Worm (Caenorhabditis elegans): ENCODE results near the gene ttr-6.

Gene ttr-6

DNA sequence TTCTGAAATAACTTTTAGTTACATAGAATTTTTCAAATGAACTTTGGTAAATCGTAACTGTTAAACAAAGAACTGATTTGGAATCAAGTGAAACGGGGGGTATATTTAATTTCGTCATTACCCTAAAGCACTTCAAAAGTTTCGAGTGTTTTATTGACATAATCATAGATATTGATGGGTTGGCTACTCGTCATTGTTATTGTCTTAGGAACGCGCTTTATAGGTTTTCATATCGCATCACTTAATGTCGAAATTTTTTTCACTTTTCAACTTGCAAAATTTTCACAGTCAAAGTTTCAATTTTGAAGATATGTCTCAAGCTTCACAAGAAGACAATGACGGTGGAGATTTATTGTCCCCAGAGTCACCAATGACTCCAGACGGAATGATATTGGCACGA lies 21.8 kb upstream of the ttr-6 start, which contains the start of gene kqt-1:
TSS of gene kqt-1 (plus strand) at position 301 of the 400 bp plus-strand sequence.
- TF ChIP-seq nfyb-1 (GFP tag; IDR thresholded peaks at IDR 0.05) (no peak), let-607 (tag; optimal IDR thresholded peaks at IDR 0.05) (no peak)

DNA sequence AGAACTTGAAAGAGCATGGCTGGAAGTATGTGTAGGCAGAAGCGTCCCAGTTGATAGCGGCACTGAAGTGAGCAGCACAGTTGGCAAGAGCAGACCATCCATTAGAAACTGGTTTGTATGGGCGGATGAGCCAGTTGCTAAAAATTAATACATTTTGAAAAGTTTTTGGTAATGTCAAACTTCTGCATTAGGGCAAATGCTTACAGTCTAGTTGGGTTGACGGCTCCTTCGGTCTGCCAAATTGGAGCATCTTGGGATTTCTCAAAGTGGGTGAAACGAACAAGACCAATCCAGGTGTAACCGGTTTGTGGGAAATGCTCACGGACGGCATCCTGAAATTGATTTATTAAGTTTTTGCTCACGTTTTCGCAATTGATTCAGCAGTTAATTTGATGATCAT lies 20.7 kb upstream of the ttr-6 start:
- TF ChIP-seq mel-28 (tag; optimal IDR thresholded peaks at IDR 0.05; ENCODE audit: borderline replicate concordance), result no peak
- no peak for TF ChIP-seq ets-4 (GFP tag; optimal IDR thresholded peaks at IDR 0.05)
- no peak for TF ChIP-seq lsl-1 (GFP tag; optimal IDR thresholded peaks at IDR 0.05)
- TF ChIP-seq ekl-4 (GFP tag; IDR thresholded peaks at IDR 0.05), result no peak
- TF ChIP-seq rcor-1 (GFP tag; IDR thresholded peaks at IDR 0.05), result no peak; the same call in 1 of the 2 replicates
- TF ChIP-seq F57C9.4 (tag; optimal IDR thresholded peaks at IDR 0.05), result no peak
- no peak for TF ChIP-seq lsy-27 (tag; optimal IDR thresholded peaks at IDR 0.05; ENCODE audit: borderline replicate concordance, insufficient read depth)
- TF ChIP-seq sea-2 (GFP tag; IDR thresholded peaks at IDR 0.05), result no peak
- TF ChIP-seq ztf-3 (GFP tag; optimal IDR thresholded peaks at IDR 0.05), result no peak
- TF ChIP-seq sdz-38 (tag; optimal IDR thresholded peaks at IDR 0.05), result no peak
- no peak for TF ChIP-seq hmg-1.2 (GFP tag; IDR thresholded peaks at IDR 0.05)
- TF ChIP-seq B0035.1 (tag; optimal IDR thresholded peaks at IDR 0.05), result no peak
- TF ChIP-seq F49E8.2 (tag; optimal IDR thresholded peaks at IDR 0.05; ENCODE audit: insufficient read depth), result no peak
- TF ChIP-seq ztf-18 (tag; optimal IDR thresholded peaks at IDR 0.05), result no peak
- TF ChIP-seq him-1 (tag; optimal IDR thresholded peaks at IDR 0.05), result no peak
- no peak for TF ChIP-seq ztf-26 (tag; optimal IDR thresholded peaks at IDR 0.05)
- TF ChIP-seq B0261.1 (tag; optimal IDR thresholded peaks at IDR 0.05), result no peak
- no peak for TF ChIP-seq zim-3 (tag; optimal IDR thresholded peaks at IDR 0.05)
- no peak for TF ChIP-seq attf-3 (GFP tag; conservative IDR thresholded peaks at IDR 0.05)

- TF ChIP-seq attf-6 (GFP tag; IDR thresholded peaks at IDR 0.05), result no peak
- 0 out of 2 replicates have a peak, but pooled peaks have one; percentile 17 for TF ChIP-seq dox-1 (GFP tag; IDR thresholded peaks at IDR 0.05)
Observed at ce11 chrX:6613537-6613936, 16.6 kb upstream of the ttr-6 start.

ce11 chrX:6609717-6610116 lies 12.8 kb upstream of the ttr-6 start, which contains the start of gene C25B8.8:
Gene C25B8.8 (plus strand): TSS chrX:6610017.
- TF ChIP-seq die-1 (tag; optimal IDR thresholded peaks at IDR 0.05) (no peak), nhr-80 (tag; optimal IDR thresholded peaks at IDR 0.05) (no peak), attf-5 (GFP tag; optimal IDR thresholded peaks at IDR 0.05) (no peak), atf-7 (tag; optimal IDR thresholded peaks at IDR 0.05) (no peak), F49E8.2 (tag; optimal IDR thresholded peaks at IDR 0.05; ENCODE audit: insufficient read depth) (no peak), F37B4.10 (GFP tag; IDR thresholded peaks at IDR 0.05) (no peak), xnd-1 (tag; optimal IDR thresholded peaks at IDR 0.05) (no peak), nhr-90 (tag; optimal IDR thresholded peaks at IDR 0.05) (no peak), egrh-3 (GFP tag; IDR thresholded peaks at IDR 0.05) (no peak), B0261.1 (tag; optimal IDR thresholded peaks at IDR 0.05) (no peak), ztf-28 (GFP tag; IDR thresholded peaks at IDR 0.05) (no peak), K11D2.4 (GFP tag; IDR thresholded peaks at IDR 0.05) (no peak), mcd-1 (GFP tag; IDR thresholded peaks at IDR 0.05) (no peak), lag-1 (GFP tag; IDR thresholded peaks at IDR 0.05) (no peak), somi-1 (GFP tag; optimal IDR thresholded peaks at IDR 0.05) (no peak), F22D6.2 (tag; optimal IDR thresholded peaks at IDR 0.05) (no peak), snpc-1.1 (tag; optimal IDR thresholded peaks at IDR 0.05; ENCODE audit: insufficient read depth) (no peak), let-607 (tag; optimal IDR thresholded peaks at IDR 0.05) (no peak), pha-4 (tag; optimal IDR thresholded peaks at IDR 0.05) (no peak)

Data from whole organism, young adult.